Fruit fly (Drosophila melanogaster): ENCODE data around the gene mira.
A peak's percentile ranks its signal among the peaks of the same experiment; 100 is the strongest.

Gene mira

dm6 chr3R:19888156-19888784, 46.6 kb downstream of the mira start, which contains the start of gene ninaE:
Gene ninaE, minus strand, starts transcription at chr3R:19888206.
- TF ChIP-seq CG7372 (GFP tag; IDR thresholded peaks at IDR 0.05), result peak; percentile 94
- no peak for TF ChIP-seq Dek (tag; optimal IDR thresholded peaks at IDR 0.05)
- no peak for TF ChIP-seq Nf-YB (GFP tag; optimal IDR thresholded peaks at IDR 0.05)
- TF ChIP-seq Bgb (GFP tag; IDR thresholded peaks at IDR 0.05; ENCODE audit: partially characterized antibody), result no peak
- no peak for TF ChIP-seq CG18619 (GFP tag; optimal IDR thresholded peaks at IDR 0.05)
- peak; percentile 23 for TF ChIP-seq CG10979 (tag; optimal IDR thresholded peaks at IDR 0.05)
- peak; percentile 46 for TF ChIP-seq Med (GFP tag)
- no peak for TF ChIP-seq dati (GFP tag; IDR thresholded peaks at IDR 0.05)
